Worm (Caenorhabditis elegans) whole organism, L3 larva: ENCODE data around the gene flp-9.

ENCODE experiments used
- egl-27 ChIP-seq: sonication (generic microtip); optimal IDR thresholded peaks from 4 replicates; lab custom pipeline; 2017; ENCODE audit warnings: missing biosample characterization, missing genetic modification reagents, missing genetic modification characterization
- fos-1 ChIP-seq: fragments of 150-350 bp; optimal IDR thresholded peaks from 2 replicates; lab custom pipeline; 2014; ENCODE audit warnings: missing biosample characterization, missing genetic modification characterization
- nhr-237 ChIP-seq: fragments of 150-350 bp; optimal IDR thresholded peaks from 2 replicates; lab custom pipeline; 2014; ENCODE audit warnings: missing biosample characterization, missing genetic modification characterization
- pha-4 ChIP-seq: fragments of 150-350 bp; optimal IDR thresholded peaks from 2 replicates; lab custom pipeline; 2014; ENCODE audit warnings: missing biosample characterization, missing genetic modification reagents, missing genetic modification characterization
- sea-2 ChIP-seq: fragments of 150-350 bp; sonication (generic microtip); optimal IDR thresholded peaks from 4 replicates; lab custom pipeline; 2014; ENCODE audit warnings: missing biosample characterization, missing genetic modification reagents, missing genetic modification characterization
- unc-62 ChIP-seq: fragments of 150-350 bp; sonication (generic microtip); optimal IDR thresholded peaks from 4 replicates; lab custom pipeline; 2014; ENCODE audit warnings: missing biosample characterization, missing genetic modification reagents, missing genetic modification characterization

ce11 chrIV:12741438-12741837, 15.9 kb downstream of the flp-9 start, which contains the start of gene T23F6.5:
- no peak for TF ChIP-seq egl-27 (tag; lab: Kevin White, UChicago)
- TF ChIP-seq fos-1 (tag; lab: Kevin White, UChicago): no peak
- TF ChIP-seq nhr-237 (tag; lab: Kevin White, UChicago): no peak
- no peak for TF ChIP-seq sea-2 (GFP tag; lab: Kevin White, UChicago)
- TF ChIP-seq pha-4 (tag; lab: Kevin White, UChicago): no peak
- no peak for TF ChIP-seq unc-62
